Worm (Caenorhabditis elegans) whole organism, L4 larva: ENCODE data around the gene Y69F12A.1.

ENCODE experiments used
- F37D6.2 ChIP-seq: sonication (generic microtip); optimal IDR thresholded peaks from 2 replicates; lab custom pipeline; 2016; ENCODE audit warnings: mild to moderate bottlenecking, missing genetic modification characterization, missing compliant biosample characterization
- F44E2.7 ChIP-seq: fragments of 200-800 bp; sonication (Bioruptor generic); IDR thresholded peaks from 2 replicates; pipeline ENCODE4 v2.1.2; 2022; ENCODE audit warnings: missing genetic modification characterization, missing compliant biosample characterization
- Y48G9A.11 ChIP-seq: fragments of 200-800 bp; sonication (Bioruptor generic); IDR thresholded peaks from 2 replicates; pipeline ENCODE4 v1.3.6; 2022; ENCODE audit warnings: missing genetic modification reagents, missing genetic modification characterization, missing compliant biosample characterization
- ZK546.5 ChIP-seq, 2 experiments: sonication (generic microtip); optimal IDR thresholded peaks; 2 replicates each; lab custom pipeline; 2017; ENCODE audit warnings: missing biosample characterization in 2 of 2, missing genetic modification characterization in 2 of 2
- aly-2 ChIP-seq: sonication (generic microtip); optimal IDR thresholded peaks from 2 replicates; lab custom pipeline; 2018; ENCODE audit warnings: missing biosample characterization, missing genetic modification characterization
- arid-1 ChIP-seq: fragments of 200-800 bp; sonication (Bioruptor generic); conservative IDR thresholded peaks from 2 replicates; pipeline ENCODE4 v1.3.6; 2022; ENCODE audit warnings: missing genetic modification reagents, missing genetic modification characterization, missing compliant biosample characterization
- attf-4 ChIP-seq: sonication (generic microtip); optimal IDR thresholded peaks from 3 replicates; lab custom pipeline; 2017; ENCODE audit warnings: missing biosample characterization, missing genetic modification characterization
- ceh-20 ChIP-seq: fragments of 200-800 bp; sonication (Bioruptor generic); IDR thresholded peaks from 2 replicates; pipeline ENCODE4 v1.3.6; 2022; ENCODE audit warnings: missing genetic modification reagents, missing genetic modification characterization, missing compliant biosample characterization
- ceh-44 ChIP-seq: fragments of 200-800 bp; sonication (Bioruptor generic); IDR thresholded peaks from 2 replicates; pipeline ENCODE4 v1.3.6; 2022; ENCODE audit warnings: missing genetic modification reagents, missing genetic modification characterization, missing compliant biosample characterization
- ceh-82 ChIP-seq: sonication (generic microtip); optimal IDR thresholded peaks from 2 replicates; lab custom pipeline; 2017; ENCODE audit warnings: missing biosample characterization, missing genetic modification characterization
- ces-1 ChIP-seq: fragments of 150-350 bp; sonication (generic microtip); optimal IDR thresholded peaks from 4 replicates; lab custom pipeline; 2014; ENCODE audit warnings: missing biosample characterization, missing genetic modification reagents, missing genetic modification characterization
- cey-2 ChIP-seq: sonication (generic microtip); optimal IDR thresholded peaks from 3 replicates; lab custom pipeline; 2017; ENCODE audit warnings: missing genetic modification characterization, mild to moderate bottlenecking, missing compliant biosample characterization, antibody characterized with exemption, borderline replicate concordance; ENCODE audit not compliant: insufficient read depth
- daf-12 ChIP-seq: fragments of 150-350 bp; optimal IDR thresholded peaks from 2 replicates; lab custom pipeline; 2014; ENCODE audit warnings: missing biosample characterization, missing genetic modification reagents, missing genetic modification characterization
- daf-16 ChIP-seq, 3 experiments: sonication (generic microtip); optimal IDR thresholded peaks; 2 replicates each; lab custom pipeline; 2016 to 2017; ENCODE audit warnings: missing genetic modification characterization in 3 of 3, missing genetic modification reagents in 3 of 3, mild to moderate bottlenecking in 2 of 3, missing compliant biosample characterization in 2 of 3, missing biosample characterization in 1 of 3, moderate library complexity in 1 of 3
- daf-19 ChIP-seq: fragments of 200-800 bp; sonication (Bioruptor generic); conservative IDR thresholded peaks from 2 replicates; pipeline ENCODE4 v1.3.6; 2022; ENCODE audit warnings: missing genetic modification characterization, missing compliant biosample characterization
- dmd-8 ChIP-seq: fragments of 200-800 bp; sonication (Bioruptor generic); IDR thresholded peaks from 2 replicates; pipeline ENCODE4 v1.3.6; 2022; ENCODE audit warnings: missing genetic modification characterization, missing compliant biosample characterization
- dmd-9 ChIP-seq: fragments of 200-800 bp; sonication (Bioruptor generic); IDR thresholded peaks from 2 replicates; pipeline ENCODE4 v1.3.6; 2022; ENCODE audit warnings: missing genetic modification reagents, missing genetic modification characterization, missing compliant biosample characterization
- dpl-1 ChIP-seq: fragments of 150-350 bp; optimal IDR thresholded peaks from 2 replicates; lab custom pipeline; 2014; ENCODE audit warnings: missing biosample characterization, missing genetic modification reagents, missing genetic modification characterization
- hif-1 ChIP-seq, 2 experiments: sonication (generic microtip); optimal IDR thresholded peaks; 2 replicates each; lab custom pipeline; 2016 to 2017; ENCODE audit warnings: missing compliant biosample characterization in 2 of 2, missing genetic modification characterization in 2 of 2, missing genetic modification reagents in 2 of 2, missing genotype in 2 of 2, mild to moderate bottlenecking in 1 of 2
- hlh-11 ChIP-seq: fragments of 200-800 bp; sonication (Bioruptor generic); optimal IDR thresholded peaks from 2 replicates; lab custom pipeline; 2018; ENCODE audit warnings: mild to moderate bottlenecking, missing genetic modification characterization, missing compliant biosample characterization
- jun-1 ChIP-seq: fragments of 150-350 bp; optimal IDR thresholded peaks from 2 replicates; lab custom pipeline; 2014; ENCODE audit warnings: missing biosample characterization, missing genetic modification reagents, missing genetic modification characterization
- lin-1 ChIP-seq: fragments of 200-800 bp; sonication (Bioruptor generic); IDR thresholded peaks from 2 replicates; pipeline ENCODE4 v1.3.6; 2022; ENCODE audit warnings: missing genetic modification reagents, missing genetic modification characterization, missing compliant biosample characterization
- lin-15B ChIP-seq: fragments of 150-350 bp; sonication (generic microtip); optimal IDR thresholded peaks from 3 replicates; lab custom pipeline; 2014; ENCODE audit warnings: missing biosample characterization, missing genetic modification characterization
- lir-3 ChIP-seq: sonication (generic microtip); optimal IDR thresholded peaks from 2 replicates; lab custom pipeline; 2016; ENCODE audit warnings: mild to moderate bottlenecking, missing genetic modification characterization, missing compliant biosample characterization
- mdt-29 ChIP-seq: fragments of 200-800 bp; sonication (Bioruptor generic); IDR thresholded peaks from 2 replicates; pipeline ENCODE4 v1.3.6; 2022; ENCODE audit warnings: missing genetic modification reagents, missing genetic modification characterization, missing compliant biosample characterization
- mes-2 ChIP-seq: sonication (generic microtip); optimal IDR thresholded peaks from 2 replicates; lab custom pipeline; 2016; ENCODE audit warnings: missing genotype, mild to moderate bottlenecking, missing genetic modification characterization, missing compliant biosample characterization; ENCODE audit not compliant: poor library complexity, severe bottlenecking
- mxl-2 ChIP-seq: fragments of 200-800 bp; sonication (Bioruptor generic); conservative IDR thresholded peaks from 2 replicates; pipeline ENCODE4 v1.3.6; 2022; ENCODE audit warnings: missing genetic modification reagents, missing genetic modification characterization, missing compliant biosample characterization
- mxl-3 ChIP-seq: fragments of 200-800 bp; sonication (Bioruptor generic); optimal IDR thresholded peaks from 2 replicates; lab custom pipeline; 2018; ENCODE audit warnings: mild to moderate bottlenecking, missing genetic modification characterization, missing compliant biosample characterization
- nhr-10 ChIP-seq: fragments of 150-350 bp; optimal IDR thresholded peaks from 2 replicates; lab custom pipeline; 2014; ENCODE audit warnings: missing biosample characterization, missing genetic modification characterization
- nhr-102 ChIP-seq: sonication (generic microtip); optimal IDR thresholded peaks from 2 replicates; lab custom pipeline; 2016; ENCODE audit warnings: mild to moderate bottlenecking, missing genetic modification characterization, moderate library complexity, missing compliant biosample characterization
- nhr-11 ChIP-seq: fragments of 150-350 bp; optimal IDR thresholded peaks from 2 replicates; lab custom pipeline; 2014; ENCODE audit warnings: missing biosample characterization, missing genetic modification characterization
- nhr-111 ChIP-seq: fragments of 200-800 bp; sonication (Bioruptor generic); optimal IDR thresholded peaks from 2 replicates; lab custom pipeline; 2018; ENCODE audit warnings: mild to moderate bottlenecking, missing genetic modification characterization, missing compliant biosample characterization
- nhr-25 ChIP-seq: sonication (generic microtip); optimal IDR thresholded peaks from 2 replicates; lab custom pipeline; 2017; ENCODE audit warnings: missing genetic modification characterization, mild to moderate bottlenecking, missing compliant biosample characterization, antibody characterized with exemption, moderate library complexity, borderline replicate concordance; ENCODE audit not compliant: insufficient read depth
- nhr-28 ChIP-seq: fragments of 150-350 bp; optimal IDR thresholded peaks from 2 replicates; lab custom pipeline; 2014; ENCODE audit warnings: missing biosample characterization, missing genetic modification characterization
- nhr-42 ChIP-seq: fragments of 200-800 bp; sonication (Bioruptor generic); IDR thresholded peaks from 2 replicates; pipeline ENCODE4 v1.3.6; 2022; ENCODE audit warnings: missing genetic modification characterization, missing compliant biosample characterization
- nhr-76 ChIP-seq: fragments of 150-350 bp; optimal IDR thresholded peaks from 2 replicates; lab custom pipeline; 2014; ENCODE audit warnings: missing biosample characterization, missing genetic modification characterization
- nhr-77 ChIP-seq: fragments of 150-350 bp; optimal IDR thresholded peaks from 2 replicates; lab custom pipeline; 2014; ENCODE audit warnings: missing biosample characterization, missing genetic modification characterization
- php-3 ChIP-seq: fragments of 200-800 bp; sonication (Bioruptor generic); IDR thresholded peaks from 2 replicates; pipeline ENCODE4 v1.3.6; 2022; ENCODE audit warnings: missing genetic modification reagents, missing genetic modification characterization, missing compliant biosample characterization
- saeg-2 ChIP-seq: fragments of 200-800 bp; sonication (Bioruptor generic); IDR thresholded peaks from 2 replicates; pipeline ENCODE4 v1.3.6; 2022; ENCODE audit warnings: missing genetic modification reagents, missing genetic modification characterization, missing compliant biosample characterization
- skn-1 ChIP-seq: fragments of 150-350 bp; optimal IDR thresholded peaks from 2 replicates; lab custom pipeline; 2014; ENCODE audit warnings: missing biosample characterization, missing genetic modification characterization
- snpc-1.2 ChIP-seq: fragments of 200-800 bp; sonication (Bioruptor generic); IDR thresholded peaks from 2 replicates; pipeline ENCODE4 v1.3.6; 2022; ENCODE audit warnings: missing genetic modification reagents, missing genetic modification characterization, missing compliant biosample characterization
- snpc-4 ChIP-seq: fragments of 150-350 bp; optimal IDR thresholded peaks from 2 replicates; lab custom pipeline; 2014; ENCODE audit warnings: missing biosample characterization, missing genetic modification characterization
- spr-3 ChIP-seq: fragments of 200-800 bp; sonication (Bioruptor generic); optimal IDR thresholded peaks from 2 replicates; lab custom pipeline; 2018; ENCODE audit warnings: mild to moderate bottlenecking, missing genetic modification characterization, missing compliant biosample characterization
- tra-1 ChIP-seq: fragments of 200-800 bp; sonication (Bioruptor generic); IDR thresholded peaks from 2 replicates; pipeline ENCODE4 v1.3.6; 2022; ENCODE audit warnings: missing genetic modification reagents, missing genetic modification characterization, missing compliant biosample characterization
- unc-62 ChIP-seq, 3 experiments: fragments of 150-350 bp in 1 of 3; sonication (generic microtip); optimal IDR thresholded peaks in 2 of 3; peaks in 1 of 3; 1 replicate in 1 of 3; 2 replicates in 2 of 3; lab custom pipeline; 2014 to 2017; ENCODE audit warnings: missing biosample characterization in 3 of 3, missing genetic modification characterization in 3 of 3, missing genetic modification reagents in 3 of 3, missing genotype in 1 of 3
- zag-1 ChIP-seq: fragments of 150-350 bp; optimal IDR thresholded peaks from 2 replicates; lab custom pipeline; 2014; ENCODE audit warnings: missing biosample characterization, missing genetic modification characterization
- ztf-11 ChIP-seq: fragments of 150-350 bp; optimal IDR thresholded peaks from 2 replicates; lab custom pipeline; 2014; ENCODE audit warnings: missing biosample characterization, missing genetic modification characterization

The Y69F12A.1 gene

ce11 chrIII:7491931-7492330, 35.2 kb downstream of the Y69F12A.1 start:
- TF ChIP-seq mxl-3 (GFP tag; lab: Kevin White, UChicago) (peak; percentile 35), zag-1 (tag; lab: Kevin White, UChicago) (no peak), hif-1 (tag; optimal IDR thresholded peaks at IDR 0.05; lab: Kevin White, UChicago) (peak in 1 of 2 experiments; percentile 22), nhr-77 (no peak), snpc-4 (tag; lab: Kevin White, UChicago) (no peak), spr-3 (GFP tag; lab: Kevin White, UChicago) (no peak), hlh-11 (tag; lab: Kevin White, UChicago) (peak; percentile 22), daf-16 (GFP tag; optimal IDR thresholded peaks at IDR 0.05; lab: Kevin White, UChicago) (no peak), daf-16 (tag; optimal IDR thresholded peaks at IDR 0.05; lab: Kevin White, UChicago) (no peak), unc-62 (GFP tag; optimal IDR thresholded peaks at IDR 0.05 in 1 of 2; lab: Kevin White, UChicago) (peak in 1 of 2 experiments; percentile 67), unc-62 (tag; optimal IDR thresholded peaks at IDR 0.05; lab: Kevin White, UChicago) (no peak), nhr-28 (tag; lab: Kevin White, UChicago) (peak; percentile 0), dmd-9 (GFP tag; lab: Robert Waterston, UW) (no peak)

ce11 chrIII:7494850-7495314, 38.1 kb downstream of the Y69F12A.1 start:
- TF ChIP-seq nhr-25 (peak; percentile 39), cey-2 (tag; lab: Kevin White, UChicago) (no peak), php-3 (GFP tag; lab: Robert Waterston, UW) (0 out of 2 replicates have a peak, but pooled peaks have one; percentile 5), lin-15B (tag; lab: Kevin White, UChicago) (no peak), saeg-2 (peak; percentile 46; the same call in 1 of the 2 replicates), nhr-111 (GFP tag; lab: Kevin White, UChicago) (peak; percentile 28), mxl-2 (no peak; the same call in 1 of the 2 replicates), tra-1 (GFP tag; lab: Robert Waterston, UW) (peak; percentile 52; the same call in 1 of the 2 replicates), nhr-28 (tag; lab: Kevin White, UChicago) (no peak), Y48G9A.11 (GFP tag; lab: Robert Waterston, UW) (peak; percentile 45; the same call in 1 of the 2 replicates), mdt-29 (GFP tag; lab: Robert Waterston, UW) (no peak), ceh-82 (tag; lab: Kevin White, UChicago) (no peak), ztf-11 (tag; lab: Kevin White, UChicago) (no peak), nhr-11 (tag; lab: Kevin White, UChicago) (no peak), nhr-10 (tag; lab: Kevin White, UChicago) (no peak), nhr-42 (GFP tag; lab: Robert Waterston, UW) (0 out of 2 replicates have a peak, but pooled peaks have one; percentile 37), ceh-44 (GFP tag; lab: Robert Waterston, UW) (no peak), ces-1 (GFP tag; lab: Kevin White, UChicago) (no peak), daf-12 (tag; lab: Kevin White, UChicago) (no peak), ZK546.5 (tag; optimal IDR thresholded peaks at IDR 0.05; lab: Kevin White, UChicago) (no peak), lin-1 (GFP tag; lab: Robert Waterston, UW) (no peak), dmd-8 (GFP tag; lab: Robert Waterston, UW) (0 out of 2 replicates have a peak, but pooled peaks have one; percentile 46), F37D6.2 (tag; lab: Kevin White, UChicago) (no peak), skn-1 (tag; lab: Kevin White, UChicago) (no peak), nhr-102 (tag; lab: Kevin White, UChicago) (peak; percentile 62), lir-3 (tag; lab: Kevin White, UChicago) (no peak), arid-1 (GFP tag; lab: Robert Waterston, UW) (0 out of 2 replicates have a peak, but pooled peaks have one; percentile 21), nhr-76 (tag; lab: Kevin White, UChicago) (no peak), spr-3 (GFP tag; lab: Kevin White, UChicago) (peak; percentile 58), F44E2.7 (GFP tag; lab: Robert Waterston, UW) (no peak), ceh-20 (no peak), daf-19 (GFP tag; lab: Robert Waterston, UW) (no peak; the same call in 1 of the 2 replicates), hlh-11 (tag; lab: Kevin White, UChicago) (no peak), aly-2 (tag; lab: Kevin White, UChicago) (no peak), jun-1 (tag; lab: Kevin White, UChicago) (no peak), attf-4 (no peak), dpl-1 (no peak), mes-2 (tag; lab: Kevin White, UChicago) (peak; percentile 44), snpc-1.2 (GFP tag; lab: Robert Waterston, UW) (no peak)
